Worm (Caenorhabditis elegans) whole organism, young adult: Measurements from ENCODE around the gene ifta-2.

Experiments used
- efl-1 ChIP-seq: fragments of 150-350 bp; optimal IDR thresholded peaks from 2 replicates; lab custom pipeline; 2014; ENCODE audit warnings: missing biosample characterization, missing genetic modification reagents, missing genetic modification characterization
- mcd-1 ChIP-seq: fragments of 200-800 bp; sonication (Bioruptor generic); IDR thresholded peaks from 2 replicates; pipeline ENCODE4 v1.3.6; 2022; ENCODE audit warnings: missing genetic modification reagents, missing genetic modification characterization, missing compliant biosample characterization
- pha-4 ChIP-seq: fragments of 150-350 bp; sonication (generic microtip); optimal IDR thresholded peaks from 2 replicates; lab custom pipeline; 2014; ENCODE audit warnings: missing biosample characterization, missing genetic modification reagents, missing genetic modification characterization
- rec-8 ChIP-seq, 2 experiments: sonication (generic microtip); optimal IDR thresholded peaks; 2 replicates each; lab custom pipeline; 2016; ENCODE audit warnings: mild to moderate bottlenecking in 2 of 2, missing genetic modification characterization in 2 of 2, missing genetic modification reagents in 2 of 2, missing genotype in 2 of 2, missing biosample characterization in 1 of 2, missing compliant biosample characterization in 1 of 2, moderate library complexity in 1 of 2
- tbx-9 ChIP-seq: sonication (generic microtip); optimal IDR thresholded peaks from 2 replicates; lab custom pipeline; 2016; ENCODE audit warnings: borderline replicate concordance, missing genetic modification characterization, inconsistent platforms, missing compliant biosample characterization
- unc-62 ChIP-seq: fragments of 150-350 bp; optimal IDR thresholded peaks from 2 replicates; lab custom pipeline; 2014; ENCODE audit warnings: missing biosample characterization, missing genetic modification reagents, missing genetic modification characterization
- zfh-2 ChIP-seq: fragments of 200-800 bp; sonication (Bioruptor generic); conservative IDR thresholded peaks from 2 replicates; pipeline ENCODE4 v1.3.6; 2022; ENCODE audit warnings: missing genetic modification reagents, missing genetic modification characterization, missing compliant biosample characterization
- zim-3 ChIP-seq: sonication (generic microtip); optimal IDR thresholded peaks from 2 replicates; lab custom pipeline; 2017; ENCODE audit warnings: mild to moderate bottlenecking, missing genetic modification characterization, moderate library complexity, missing compliant biosample characterization

DNA sequence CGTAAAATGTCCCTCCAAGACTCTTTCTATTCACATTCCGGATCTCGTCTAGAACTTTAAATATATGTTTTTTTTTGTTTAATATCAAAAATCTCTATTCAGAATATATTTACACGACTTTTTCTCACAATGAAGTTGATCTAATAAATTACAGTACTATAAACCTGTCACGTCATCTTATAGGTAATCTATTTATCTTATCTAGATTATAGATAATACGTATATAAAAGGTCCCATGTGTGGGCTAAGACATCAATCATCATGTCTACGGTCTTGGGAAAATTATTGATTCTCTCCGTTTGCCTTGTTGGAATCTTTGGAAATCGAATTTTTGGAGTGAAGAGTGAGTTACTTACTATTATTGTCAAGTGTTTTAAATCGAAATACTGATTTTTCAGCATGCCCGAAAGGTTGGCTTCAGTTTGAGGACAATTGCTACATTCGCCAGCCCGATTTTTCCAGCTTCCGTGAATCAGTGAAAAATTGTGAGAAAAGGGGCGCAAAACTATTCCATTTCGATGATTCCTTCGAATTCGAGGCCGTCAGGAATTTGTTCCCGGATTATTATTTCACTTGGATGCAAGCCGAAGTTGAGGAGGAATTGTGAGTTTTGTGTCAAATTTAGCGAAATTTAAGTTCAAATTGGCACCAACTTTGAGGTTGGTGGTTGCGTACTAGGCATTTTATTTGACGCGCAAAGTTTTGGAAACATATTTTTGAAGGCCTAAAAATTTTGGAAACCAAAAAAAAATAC is 25.0 kb downstream of the ifta-2 start, which contains the start of gene clec-196:
- no peak for TF ChIP-seq zfh-2 (GFP tag; lab: Robert Waterston, UW)
- no peak for TF ChIP-seq tbx-9 (tag; lab: Kevin White, UChicago)
- TF ChIP-seq rec-8 (tag; optimal IDR thresholded peaks at IDR 0.05; lab: Kevin White, UChicago): no peak
- TF ChIP-seq zim-3 (tag; lab: Kevin White, UChicago): no peak
- no peak for TF ChIP-seq pha-4 (tag; lab: Kevin White, UChicago)
- TF ChIP-seq unc-62 (GFP tag; lab: Kevin White, UChicago): no peak
- no peak for TF ChIP-seq mcd-1
- TF ChIP-seq efl-1: no peak
